Fruit fly (Drosophila melanogaster) whole organism, embryonic: Measurements from ENCODE around the gene CG6409.

Experiments used
- ATbp ChIP-seq: fragments of 200-800 bp; sonication (Bioruptor generic); optimal IDR thresholded peaks from 2 replicates; lab custom pipeline; 2017; ENCODE audit warnings: missing biosample characterization, mild to moderate bottlenecking, missing genetic modification characterization, missing genetic modification reagents
- CG10543 ChIP-seq: fragments of 200-800 bp; sonication (Bioruptor generic); optimal IDR thresholded peaks from 3 replicates; lab custom pipeline; 2017; ENCODE audit warnings: missing biosample characterization, mild to moderate bottlenecking, missing genetic modification characterization, moderate library complexity
- CG10979 ChIP-seq: fragments of 200-800 bp; sonication (Bioruptor generic); optimal IDR thresholded peaks from 2 replicates; lab custom pipeline; 2018; ENCODE audit warnings: missing biosample characterization, mild to moderate bottlenecking, missing genetic modification characterization, moderate library complexity
- CG11456 ChIP-seq: fragments of 200-800 bp; sonication (Bioruptor generic); IDR thresholded peaks from 3 replicates; pipeline ENCODE4 v1.3.6; 2022; ENCODE audit warnings: missing biosample characterization, missing genetic modification characterization
- CG12236 ChIP-seq: fragments of 200-800 bp; sonication (Bioruptor generic); optimal IDR thresholded peaks from 2 replicates; lab custom pipeline; 2016; ENCODE audit warnings: missing biosample characterization, missing genetic modification characterization
- CG12942 ChIP-seq: fragments of 200-800 bp; sonication (Bioruptor generic); optimal IDR thresholded peaks from 3 replicates; lab custom pipeline; 2016; ENCODE audit warnings: missing biosample characterization, missing genetic modification characterization
- CG13287 ChIP-seq: fragments of 200-800 bp; sonication (Bioruptor generic); IDR thresholded peaks from 2 replicates; pipeline ENCODE4 v1.3.6; 2022; ENCODE audit warnings: missing biosample characterization, missing genetic modification characterization; ENCODE audit not compliant: partially characterized antibody
- CG14710 ChIP-seq: fragments of 200-800 bp; sonication (Bioruptor generic); optimal IDR thresholded peaks from 3 replicates; lab custom pipeline; 2019; ENCODE audit warnings: missing biosample characterization, mild to moderate bottlenecking, missing genetic modification characterization, moderate library complexity
- CG15269 ChIP-seq: fragments of 200-800 bp; sonication (Bioruptor generic); optimal IDR thresholded peaks from 2 replicates; lab custom pipeline; 2018; ENCODE audit warnings: missing biosample characterization, mild to moderate bottlenecking, missing genetic modification characterization, moderate library complexity
- CG1792 ChIP-seq: fragments of 200-800 bp; sonication (Bioruptor generic); optimal IDR thresholded peaks from 2 replicates; lab custom pipeline; 2016; ENCODE audit warnings: missing biosample characterization, missing genetic modification characterization
- CG30020 ChIP-seq: fragments of 200-800 bp; optimal IDR thresholded peaks from 2 replicates; lab custom pipeline; 2019; ENCODE audit warnings: missing biosample characterization, mild to moderate bottlenecking, missing genetic modification characterization, moderate library complexity
- CG3847 ChIP-seq: fragments of 200-800 bp; sonication (Bioruptor generic); IDR thresholded peaks from 2 replicates; pipeline ENCODE4 v1.3.6; 2022; ENCODE audit warnings: missing biosample characterization, missing genetic modification characterization
- CG4328 ChIP-seq: fragments of 200-800 bp; sonication (Bioruptor generic); optimal IDR thresholded peaks from 3 replicates; lab custom pipeline; 2017; ENCODE audit warnings: missing biosample characterization, missing genetic modification reagents, missing genetic modification characterization
- CG7372 ChIP-seq: fragments of 200-800 bp; sonication (Bioruptor generic); IDR thresholded peaks from 2 replicates; pipeline ENCODE4 v1.3.6; 2022; ENCODE audit warnings: missing biosample characterization, missing genetic modification characterization
- CG7556 ChIP-seq: fragments of 200-800 bp; sonication (Bioruptor generic); optimal IDR thresholded peaks from 2 replicates; lab custom pipeline; 2017; ENCODE audit warnings: missing biosample characterization, mild to moderate bottlenecking, missing genetic modification characterization
- D19A ChIP-seq: fragments of 200-800 bp; optimal IDR thresholded peaks from 3 replicates; lab custom pipeline; 2019; ENCODE audit warnings: missing biosample characterization, mild to moderate bottlenecking, missing genetic modification characterization, moderate library complexity
- Gug ChIP-seq: fragments of 200-800 bp; sonication (Bioruptor generic); IDR thresholded peaks from 4 replicates; pipeline ENCODE4 v1.3.6; 2022; ENCODE audit warnings: missing biosample characterization, missing genetic modification characterization
- MESR4 ChIP-seq: fragments of 200-800 bp; sonication (Bioruptor generic); optimal IDR thresholded peaks from 2 replicates; lab custom pipeline; 2018; ENCODE audit warnings: missing biosample characterization, mild to moderate bottlenecking, missing genetic modification characterization, moderate library complexity
- Mad ChIP-seq: fragments of 200-800 bp; sonication (Bioruptor generic); optimal IDR thresholded peaks from 2 replicates; lab custom pipeline; 2016; ENCODE audit warnings: missing biosample characterization, missing genetic modification characterization
- Meics ChIP-seq: fragments of 200-800 bp; sonication (Bioruptor generic); optimal IDR thresholded peaks from 2 replicates; lab custom pipeline; 2017; ENCODE audit warnings: missing biosample characterization, mild to moderate bottlenecking, missing genetic modification characterization
- Myb ChIP-seq: fragments of 200-800 bp; sonication (Bioruptor generic); optimal IDR thresholded peaks from 2 replicates; lab custom pipeline; 2016; ENCODE audit warnings: missing biosample characterization, missing genetic modification characterization
- NFAT ChIP-seq: fragments of 200-800 bp; sonication (Bioruptor generic); IDR thresholded peaks from 2 replicates; pipeline ENCODE4 v1.3.6; 2022; ENCODE audit warnings: missing biosample characterization, missing genetic modification characterization
- Neu2 ChIP-seq: fragments of 200-800 bp; sonication (Bioruptor generic); optimal IDR thresholded peaks from 3 replicates; lab custom pipeline; 2016; ENCODE audit warnings: missing biosample characterization, missing genetic modification characterization, borderline replicate concordance
- Optix ChIP-seq: fragments of 200-800 bp; sonication (Bioruptor generic); IDR thresholded peaks from 3 replicates; pipeline ENCODE4 v1.3.6; 2022; ENCODE audit warnings: missing biosample characterization, missing genetic modification characterization
- Scr ChIP-seq: fragments of 200-800 bp; sonication (Bioruptor generic); IDR thresholded peaks from 2 replicates; pipeline ENCODE4 v1.3.6; 2022; ENCODE audit warnings: missing biosample characterization, missing genetic modification characterization; ENCODE audit not compliant: partially characterized antibody
- Six4 ChIP-seq: fragments of 200-800 bp; sonication (Bioruptor generic); optimal IDR thresholded peaks from 2 replicates; lab custom pipeline; 2016; ENCODE audit warnings: missing biosample characterization, missing genetic modification characterization
- Usf ChIP-seq: fragments of 200-800 bp; sonication (Bioruptor generic); optimal IDR thresholded peaks from 2 replicates; lab custom pipeline; 2017; ENCODE audit warnings: missing genotype, missing biosample characterization, missing genetic modification characterization
- btn ChIP-seq: fragments of 200-800 bp; sonication (Bioruptor generic); optimal IDR thresholded peaks from 2 replicates; lab custom pipeline; 2016; ENCODE audit warnings: missing biosample characterization, missing genetic modification characterization
- cg ChIP-seq: fragments of 200-800 bp; sonication (Bioruptor generic); optimal IDR thresholded peaks from 3 replicates; lab custom pipeline; 2019; ENCODE audit warnings: missing biosample characterization, mild to moderate bottlenecking, missing genetic modification characterization, moderate library complexity
- chm ChIP-seq: fragments of 200-800 bp; sonication (Bioruptor generic); IDR thresholded peaks from 2 replicates; pipeline ENCODE4 v1.3.6; 2022; ENCODE audit warnings: missing biosample characterization, missing genetic modification characterization
- ci ChIP-seq: fragments of 200-800 bp; sonication (Bioruptor generic); IDR thresholded peaks from 3 replicates; pipeline ENCODE4 v1.3.6; 2022; ENCODE audit warnings: missing biosample characterization, missing genetic modification characterization
- corto ChIP-seq: fragments of 200-800 bp; sonication (Bioruptor generic); optimal IDR thresholded peaks from 2 replicates; lab custom pipeline; 2016; ENCODE audit warnings: missing biosample characterization, mild to moderate bottlenecking, missing genetic modification characterization, moderate library complexity
- crc ChIP-seq: fragments of 200-800 bp; sonication (Bioruptor generic); optimal IDR thresholded peaks from 2 replicates; lab custom pipeline; 2016; ENCODE audit warnings: missing biosample characterization, missing genetic modification characterization
- dan ChIP-seq: fragments of 200-800 bp; sonication (Bioruptor generic); IDR thresholded peaks from 2 replicates; pipeline ENCODE4 v1.3.6; 2022; ENCODE audit warnings: missing biosample characterization, missing genetic modification characterization
- dmrt11E ChIP-seq: fragments of 200-800 bp; sonication (Bioruptor generic); optimal IDR thresholded peaks from 3 replicates; lab custom pipeline; 2018; ENCODE audit warnings: missing biosample characterization, mild to moderate bottlenecking, missing genetic modification characterization, moderate library complexity
- fd102C ChIP-seq: fragments of 200-800 bp; sonication (Bioruptor generic); optimal IDR thresholded peaks from 2 replicates; lab custom pipeline; 2018; ENCODE audit warnings: missing biosample characterization, mild to moderate bottlenecking, missing genetic modification characterization, moderate library complexity
- gcm ChIP-seq: fragments of 200-800 bp; sonication (Bioruptor generic); optimal IDR thresholded peaks from 2 replicates; lab custom pipeline; 2019; ENCODE audit warnings: missing biosample characterization, mild to moderate bottlenecking, missing genetic modification characterization, moderate library complexity
- lilli ChIP-seq: fragments of 200-800 bp; sonication (Bioruptor generic); optimal IDR thresholded peaks from 3 replicates; lab custom pipeline; 2016; ENCODE audit warnings: missing biosample characterization, missing genetic modification characterization
- pho ChIP-seq: fragments of 200-800 bp; sonication (Bioruptor generic); optimal IDR thresholded peaks from 2 replicates; lab custom pipeline; 2016; ENCODE audit warnings: missing biosample characterization, missing genetic modification characterization
- schlank ChIP-seq: fragments of 200-800 bp; sonication (Bioruptor generic); optimal IDR thresholded peaks from 2 replicates; lab custom pipeline; 2018; ENCODE audit warnings: missing biosample characterization, mild to moderate bottlenecking, missing genetic modification characterization
- seq ChIP-seq: fragments of 200-800 bp; sonication (Bioruptor generic); IDR thresholded peaks from 2 replicates; pipeline ENCODE4 v1.3.6; 2022; ENCODE audit warnings: missing biosample characterization, missing genetic modification characterization
- sisA ChIP-seq: fragments of 200-800 bp; sonication (Bioruptor generic); IDR thresholded peaks from 2 replicates; pipeline ENCODE4 v1.3.6; 2022; ENCODE audit warnings: missing biosample characterization, missing genetic modification characterization
- sob ChIP-seq: fragments of 200-800 bp; sonication (Bioruptor generic); IDR thresholded peaks from 2 replicates; pipeline ENCODE4 v1.3.6; 2022; ENCODE audit warnings: missing biosample characterization, missing genetic modification characterization
- sr ChIP-seq: fragments of 200-800 bp; sonication (Bioruptor generic); IDR thresholded peaks from 3 replicates; pipeline ENCODE4 v1.3.6; 2022; ENCODE audit warnings: missing biosample characterization, missing genetic modification characterization
- stc ChIP-seq: fragments of 200-800 bp; sonication (Bioruptor generic); IDR thresholded peaks from 2 replicates; pipeline ENCODE4 v1.3.6; 2022; ENCODE audit warnings: missing biosample characterization, missing genetic modification characterization
- tio ChIP-seq: fragments of 200-800 bp; sonication (Bioruptor generic); optimal IDR thresholded peaks from 2 replicates; lab custom pipeline; 2017; ENCODE audit warnings: missing biosample characterization, missing genetic modification characterization, inconsistent platforms
- tll ChIP-seq, 2 experiments: fragments of 200-800 bp in 1 of 2; fragments of >200 bp in 1 of 2; sonication (Bioruptor generic) in 1 of 2; optimal IDR thresholded peaks; 2 replicates each; lab custom pipeline; 2017 to 2019; ENCODE audit warnings: missing biosample characterization in 2 of 2, missing genetic modification characterization in 2 of 2, mild to moderate bottlenecking in 1 of 2, moderate library complexity in 1 of 2
- twi ChIP-seq: fragments of 200-800 bp; optimal IDR thresholded peaks from 2 replicates; lab custom pipeline; 2019; ENCODE audit warnings: missing biosample characterization, mild to moderate bottlenecking, missing genetic modification characterization, moderate library complexity
- usp ChIP-seq: fragments of >200 bp; optimal IDR thresholded peaks from 2 replicates; lab custom pipeline; 2017; ENCODE audit warnings: missing biosample characterization, missing genetic modification characterization

Gene CG6409

dm6 chr3L:10861657-10862543, 20.3 kb downstream of the CG6409 start (continued):
- no peak for TF ChIP-seq Optix
- no peak for TF ChIP-seq fd102C (GFP tag; lab: Kevin White, UChicago)
- TF ChIP-seq CG3847 (GFP tag; lab: Robert Waterston, UW) = peak; percentile 19; the same call in 1 of the 2 replicates
- no peak for TF ChIP-seq CG11456 (GFP tag; lab: Robert Waterston, UW)
- TF ChIP-seq crc (GFP tag; lab: Kevin White, UChicago) = no peak
- no peak for TF ChIP-seq CG12236 (GFP tag; lab: Kevin White, UChicago)
- no peak for TF ChIP-seq CG7556 (GFP tag; lab: Kevin White, UChicago)
- TF ChIP-seq CG10979 (tag; lab: Kevin White, UChicago) = no peak
- TF ChIP-seq Myb (GFP tag; lab: Kevin White, UChicago) = no peak
- TF ChIP-seq sisA = no peak
- TF ChIP-seq Neu2 = no peak
- TF ChIP-seq Scr = no peak
- no peak for TF ChIP-seq gcm (GFP tag; lab: Kevin White, UChicago)
- peak; percentile 15 for TF ChIP-seq CG10543 (GFP tag; lab: Kevin White, UChicago)
- peak; percentile 27; the same call in 1 of the 2 replicates for TF ChIP-seq sob (GFP tag; lab: Robert Waterston, UW)
- TF ChIP-seq MESR4 = no peak
- TF ChIP-seq seq (GFP tag; lab: Robert Waterston, UW) = peak; percentile 77
- TF ChIP-seq Meics (GFP tag; lab: Kevin White, UChicago) = no peak
- TF ChIP-seq tll (GFP tag; optimal IDR thresholded peaks at IDR 0.05; lab: Kevin White, UChicago) = peak in 1 of 2 experiments; percentile 32
- TF ChIP-seq CG14710 = no peak
- TF ChIP-seq CG1792 (GFP tag; lab: Kevin White, UChicago) = no peak
- no peak for TF ChIP-seq tio (GFP tag; lab: Kevin White, UChicago)
- TF ChIP-seq cg = peak; percentile 29
- TF ChIP-seq corto (GFP tag; lab: Kevin White, UChicago) = no peak
- TF ChIP-seq ATbp = peak; percentile 34
- no peak for TF ChIP-seq CG4328 (GFP tag; lab: Kevin White, UChicago)
- no peak for TF ChIP-seq CG12942 (GFP tag; lab: Kevin White, UChicago)
- TF ChIP-seq lilli = no peak
- no peak for TF ChIP-seq Usf (GFP tag; lab: Kevin White, UChicago)
- no peak for TF ChIP-seq stc (GFP tag; lab: Robert Waterston, UW)
- TF ChIP-seq Six4 (GFP tag; lab: Kevin White, UChicago) = no peak
- TF ChIP-seq CG13287 = no peak
- no peak for TF ChIP-seq NFAT (GFP tag; lab: Robert Waterston, UW)
- no peak for TF ChIP-seq twi (tag; lab: Kevin White, UChicago)
- no peak for TF ChIP-seq usp
- TF ChIP-seq ci (GFP tag; lab: Robert Waterston, UW) = peak; percentile 48; the same call in 1 of the 3 replicates
- TF ChIP-seq btn = no peak
- no peak for TF ChIP-seq CG7372 (GFP tag; lab: Robert Waterston, UW)
- no peak for TF ChIP-seq schlank (tag; lab: Kevin White, UChicago)
- no peak for TF ChIP-seq Mad (GFP tag; lab: Kevin White, UChicago)
- peak; percentile 40; the same call in 1 of the 2 replicates for TF ChIP-seq chm
- no peak for TF ChIP-seq CG30020 (tag; lab: Kevin White, UChicago)
- no peak for TF ChIP-seq sr (GFP tag; lab: Robert Waterston, UW)
- TF ChIP-seq dmrt11E = no peak
- TF ChIP-seq pho (GFP tag; lab: Kevin White, UChicago) = no peak
- TF ChIP-seq CG15269 (tag; lab: Kevin White, UChicago) = peak; percentile 36
- TF ChIP-seq D19A (tag; lab: Kevin White, UChicago) = no peak
- no peak for TF ChIP-seq dan (GFP tag; lab: Robert Waterston, UW)
- peak; percentile 17; the same call in 1 of the 4 replicates for TF ChIP-seq Gug (GFP tag; lab: Robert Waterston, UW)
